Fruit fly (Drosophila melanogaster) whole organism, embryonic: ENCODE results near the gene POLDIP2.
A peak's percentile ranks its signal among the peaks of the same experiment; 100 is the strongest.

Experiments used
- BEAF-32 ChIP-seq: fragments of 200-800 bp; sonication (Bioruptor generic); optimal IDR thresholded peaks from 3 replicates; lab custom pipeline; 2017; ENCODE audit warnings: missing biosample characterization, missing genetic modification characterization, mild to moderate bottlenecking, moderate library complexity, missing genetic modification reagents
- CG10274 ChIP-seq: fragments of 200-800 bp; sonication (Bioruptor generic); optimal IDR thresholded peaks from 3 replicates; lab custom pipeline; 2017; ENCODE audit warnings: missing biosample characterization, mild to moderate bottlenecking, missing genetic modification characterization
- CG11696 ChIP-seq: fragments of 200-800 bp; sonication (Bioruptor generic); IDR thresholded peaks from 2 replicates; pipeline ENCODE4 v1.3.6; 2022; ENCODE audit warnings: missing biosample characterization, missing genetic modification characterization
- CG12104 ChIP-seq: fragments of 200-800 bp; sonication (Bioruptor generic); optimal IDR thresholded peaks from 3 replicates; lab custom pipeline; 2016; ENCODE audit warnings: missing biosample characterization, missing genetic modification characterization
- CG12391 ChIP-seq: fragments of 200-800 bp; sonication (Bioruptor generic); optimal IDR thresholded peaks from 3 replicates; lab custom pipeline; 2018; ENCODE audit warnings: missing biosample characterization, mild to moderate bottlenecking, missing genetic modification characterization, moderate library complexity
- CG13894 ChIP-seq: fragments of 200-800 bp; sonication (Bioruptor generic); optimal IDR thresholded peaks from 3 replicates; lab custom pipeline; 2018; ENCODE audit warnings: missing biosample characterization, mild to moderate bottlenecking, missing genetic modification characterization, moderate library complexity
- CG15479 ChIP-seq: fragments of 200-800 bp; sonication (Bioruptor generic); optimal IDR thresholded peaks from 3 replicates; lab custom pipeline; 2019; ENCODE audit warnings: missing biosample characterization, mild to moderate bottlenecking, missing genetic modification characterization, moderate library complexity
- CG16779 ChIP-seq: fragments of 200-800 bp; sonication (Bioruptor generic); IDR thresholded peaks from 2 replicates; pipeline ENCODE4 v1.3.6; 2022; ENCODE audit warnings: missing biosample characterization, missing genetic modification characterization
- CG17361 ChIP-seq: fragments of 200-800 bp; sonication (Bioruptor generic); IDR thresholded peaks from 3 replicates; pipeline ENCODE4 v1.3.6; 2022; ENCODE audit warnings: missing biosample characterization, missing genetic modification characterization
- CG18764 ChIP-seq: fragments of 200-800 bp; sonication (Bioruptor generic); optimal IDR thresholded peaks from 3 replicates; lab custom pipeline; 2016; ENCODE audit warnings: missing biosample characterization, missing genetic modification characterization
- CG2120 ChIP-seq: fragments of 200-800 bp; sonication (Bioruptor generic); optimal IDR thresholded peaks from 3 replicates; lab custom pipeline; 2016; ENCODE audit warnings: missing biosample characterization, missing genetic modification characterization
- CG2678 ChIP-seq: fragments of 200-800 bp; sonication (Bioruptor generic); optimal IDR thresholded peaks from 3 replicates; lab custom pipeline; 2019; ENCODE audit warnings: missing biosample characterization, mild to moderate bottlenecking, missing genetic modification characterization, moderate library complexity
- CG30020 ChIP-seq: fragments of 200-800 bp; optimal IDR thresholded peaks from 2 replicates; lab custom pipeline; 2019; ENCODE audit warnings: missing biosample characterization, mild to moderate bottlenecking, missing genetic modification characterization, moderate library complexity
- CG30431 ChIP-seq: fragments of 200-800 bp; sonication (Bioruptor generic); optimal IDR thresholded peaks from 2 replicates; lab custom pipeline; 2017; ENCODE audit warnings: missing biosample characterization, missing genetic modification characterization
- CG31224 ChIP-seq: fragments of 200-800 bp; sonication (Bioruptor generic); IDR thresholded peaks from 2 replicates; pipeline ENCODE4 v1.3.6; 2022; ENCODE audit warnings: missing biosample characterization, missing genetic modification characterization
- CG33557 ChIP-seq: fragments of 200-800 bp; sonication (Bioruptor generic); optimal IDR thresholded peaks from 2 replicates; lab custom pipeline; 2019; ENCODE audit warnings: missing biosample characterization, mild to moderate bottlenecking, missing genetic modification characterization, moderate library complexity
- CG4617 ChIP-seq: fragments of 200-800 bp; sonication (Bioruptor generic); optimal IDR thresholded peaks from 3 replicates; lab custom pipeline; 2016; ENCODE audit warnings: missing biosample characterization, missing genetic modification characterization, borderline replicate concordance
- CG6683 ChIP-seq: fragments of 200-800 bp; sonication (Bioruptor generic); optimal IDR thresholded peaks from 2 replicates; lab custom pipeline; 2017; ENCODE audit warnings: missing biosample characterization, mild to moderate bottlenecking, missing genetic modification characterization, missing genetic modification reagents
- CG7987 ChIP-seq: fragments of 200-800 bp; sonication (Bioruptor generic); optimal IDR thresholded peaks from 2 replicates; lab custom pipeline; 2018; ENCODE audit warnings: missing biosample characterization, mild to moderate bottlenecking, missing genetic modification characterization, moderate library complexity
- CG8924 ChIP-seq: fragments of 200-800 bp; optimal IDR thresholded peaks from 3 replicates; lab custom pipeline; 2019; ENCODE audit warnings: missing biosample characterization, mild to moderate bottlenecking, missing genetic modification characterization, moderate library complexity
- CG9932 ChIP-seq: fragments of 200-800 bp; sonication (Bioruptor generic); IDR thresholded peaks from 2 replicates; pipeline ENCODE4 v1.3.6; 2022; ENCODE audit warnings: missing biosample characterization, missing genetic modification characterization
- D19B ChIP-seq: fragments of 200-800 bp; sonication (Bioruptor generic); optimal IDR thresholded peaks from 2 replicates; lab custom pipeline; 2017; ENCODE audit warnings: missing biosample characterization, mild to moderate bottlenecking, missing genetic modification characterization
- Hr3 ChIP-seq: fragments of 200-800 bp; sonication (Bioruptor generic); optimal IDR thresholded peaks from 3 replicates; lab custom pipeline; 2016; ENCODE audit warnings: missing biosample characterization, missing genetic modification characterization
- Hr51 ChIP-seq, 2 experiments: fragments of 200-800 bp; sonication (Bioruptor generic); optimal IDR thresholded peaks; 2 replicates in 1 of 2; 3 replicates in 1 of 2; lab custom pipeline; 2016 to 2018; ENCODE audit warnings: missing biosample characterization in 2 of 2, missing genetic modification characterization in 2 of 2, mild to moderate bottlenecking in 1 of 2, moderate library complexity in 1 of 2
- Hr78 ChIP-seq, 2 experiments: fragments of 200-800 bp in 1 of 2; fragments of >200 bp in 1 of 2; sonication (Bioruptor generic) in 1 of 2; optimal IDR thresholded peaks; 2 replicates each; lab custom pipeline; 2017 to 2019; ENCODE audit warnings: missing biosample characterization in 2 of 2, missing genetic modification characterization in 2 of 2, mild to moderate bottlenecking in 1 of 2, moderate library complexity in 1 of 2
- Myb ChIP-seq: fragments of 200-800 bp; sonication (Bioruptor generic); optimal IDR thresholded peaks from 2 replicates; lab custom pipeline; 2016; ENCODE audit warnings: missing biosample characterization, missing genetic modification characterization
- NFAT ChIP-seq: fragments of 200-800 bp; sonication (Bioruptor generic); IDR thresholded peaks from 2 replicates; pipeline ENCODE4 v1.3.6; 2022; ENCODE audit warnings: missing biosample characterization, missing genetic modification characterization
- Oli ChIP-seq: fragments of 200-800 bp; sonication (Bioruptor generic); optimal IDR thresholded peaks from 2 replicates; lab custom pipeline; 2018; ENCODE audit warnings: missing biosample characterization, mild to moderate bottlenecking, missing genetic modification characterization, moderate library complexity
- Optix ChIP-seq: fragments of 200-800 bp; sonication (Bioruptor generic); IDR thresholded peaks from 3 replicates; pipeline ENCODE4 v1.3.6; 2022; ENCODE audit warnings: missing biosample characterization, missing genetic modification characterization
- Scr ChIP-seq: fragments of 200-800 bp; sonication (Bioruptor generic); IDR thresholded peaks from 2 replicates; pipeline ENCODE4 v1.3.6; 2022; ENCODE audit warnings: missing biosample characterization, missing genetic modification characterization; ENCODE audit not compliant: partially characterized antibody
- Sry-δ ChIP-seq: fragments of 200-800 bp; sonication (Bioruptor generic); optimal IDR thresholded peaks from 2 replicates; lab custom pipeline; 2016; ENCODE audit warnings: missing biosample characterization, missing genetic modification characterization
- ci ChIP-seq: fragments of 200-800 bp; sonication (Bioruptor generic); IDR thresholded peaks from 3 replicates; pipeline ENCODE4 v1.3.6; 2022; ENCODE audit warnings: missing biosample characterization, missing genetic modification characterization
- gcm2 ChIP-seq: fragments of 200-800 bp; sonication (Bioruptor generic); optimal IDR thresholded peaks from 2 replicates; lab custom pipeline; 2016; ENCODE audit warnings: missing biosample characterization, missing genetic modification characterization
- gt ChIP-seq: fragments of 200-800 bp; sonication (Bioruptor generic); IDR thresholded peaks from 2 replicates; pipeline ENCODE4 v1.3.6; 2022; ENCODE audit warnings: missing biosample characterization, missing genetic modification characterization
- hbn ChIP-seq: fragments of 200-800 bp; sonication (Bioruptor generic); IDR thresholded peaks from 2 replicates; pipeline ENCODE4 v1.3.6; 2022; ENCODE audit warnings: missing biosample characterization, missing genetic modification characterization; ENCODE audit not compliant: partially characterized antibody
- kah ChIP-seq: fragments of 200-800 bp; sonication (Bioruptor generic); optimal IDR thresholded peaks from 2 replicates; lab custom pipeline; 2018; ENCODE audit warnings: missing biosample characterization, mild to moderate bottlenecking, missing genetic modification characterization
- klu ChIP-seq: fragments of 200-800 bp; sonication (Bioruptor generic); IDR thresholded peaks from 2 replicates; pipeline ENCODE4 v1.3.6; 2022; ENCODE audit warnings: missing biosample characterization, missing genetic modification characterization
- nerfin-1 ChIP-seq: fragments of 200-800 bp; sonication (Bioruptor generic); optimal IDR thresholded peaks from 3 replicates; lab custom pipeline; 2019; ENCODE audit warnings: missing biosample characterization, mild to moderate bottlenecking, missing genetic modification characterization, moderate library complexity
- oc ChIP-seq: fragments of 200-800 bp; sonication (Bioruptor generic); optimal IDR thresholded peaks from 2 replicates; lab custom pipeline; 2018; ENCODE audit warnings: missing biosample characterization, mild to moderate bottlenecking, missing genetic modification characterization, moderate library complexity
- onecut ChIP-seq: fragments of 200-800 bp; sonication (Bioruptor generic); IDR thresholded peaks from 2 replicates; pipeline ENCODE4 v1.3.6; 2022; ENCODE audit warnings: missing biosample characterization, missing genetic modification characterization
- pfk ChIP-seq: fragments of 200-800 bp; sonication (Bioruptor generic); optimal IDR thresholded peaks from 2 replicates; lab custom pipeline; 2018; ENCODE audit warnings: missing biosample characterization, mild to moderate bottlenecking, missing genetic modification characterization, moderate library complexity
- seq ChIP-seq: fragments of 200-800 bp; sonication (Bioruptor generic); IDR thresholded peaks from 2 replicates; pipeline ENCODE4 v1.3.6; 2022; ENCODE audit warnings: missing biosample characterization, missing genetic modification characterization
- shn ChIP-seq: fragments of 200-800 bp; sonication (Bioruptor generic); optimal IDR thresholded peaks from 3 replicates; lab custom pipeline; 2016; ENCODE audit warnings: missing biosample characterization, missing genetic modification characterization
- so ChIP-seq: fragments of 200-800 bp; sonication (Bioruptor generic); IDR thresholded peaks from 3 replicates; pipeline ENCODE4 v1.3.6; 2022; ENCODE audit warnings: missing biosample characterization, missing genetic modification characterization
- sob ChIP-seq: fragments of 200-800 bp; sonication (Bioruptor generic); IDR thresholded peaks from 2 replicates; pipeline ENCODE4 v1.3.6; 2022; ENCODE audit warnings: missing biosample characterization, missing genetic modification characterization
- tgo ChIP-seq: fragments of 200-800 bp; sonication (Bioruptor generic); IDR thresholded peaks from 3 replicates; pipeline ENCODE4 v1.3.6; 2022; ENCODE audit warnings: missing biosample characterization, missing genetic modification characterization
- twi ChIP-seq: fragments of 200-800 bp; optimal IDR thresholded peaks from 2 replicates; lab custom pipeline; 2019; ENCODE audit warnings: missing biosample characterization, mild to moderate bottlenecking, missing genetic modification characterization, moderate library complexity
- wor ChIP-seq: fragments of 200-800 bp; sonication (Bioruptor generic); IDR thresholded peaks from 2 replicates; pipeline ENCODE4 v1.3.6; 2022; ENCODE audit warnings: missing biosample characterization, missing genetic modification characterization

Gene POLDIP2

DNA sequence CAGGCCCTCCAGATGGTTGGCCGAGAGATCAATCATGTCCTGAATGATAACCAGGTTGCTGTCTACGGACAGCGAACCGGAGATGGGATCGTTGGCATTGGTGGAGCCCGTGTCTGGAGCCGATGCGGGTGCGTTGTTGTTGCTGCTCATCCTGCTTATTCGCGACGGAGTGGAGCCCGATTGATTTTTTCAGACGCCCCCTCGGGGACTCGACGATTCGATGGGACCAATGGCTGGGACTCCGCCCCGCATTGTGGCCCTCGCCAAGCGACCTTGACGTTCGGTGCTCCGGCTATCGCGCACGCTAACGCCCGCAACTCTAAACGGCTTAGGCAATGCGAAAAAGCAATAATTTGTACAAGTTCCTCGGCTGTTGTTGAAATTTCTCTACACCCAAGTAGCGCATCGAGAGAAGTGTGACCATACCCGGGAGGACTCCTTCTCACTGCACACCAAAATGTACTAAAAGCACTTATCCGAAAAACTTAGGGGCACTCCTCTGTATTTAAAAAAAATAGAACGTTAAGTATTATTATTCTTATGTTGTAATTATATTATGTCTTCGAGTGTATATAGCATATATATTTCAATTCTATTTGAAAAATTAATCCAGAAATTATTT is 16.0 kb downstream of the POLDIP2 start, which contains the start of gene ksr (continued):
- TF ChIP-seq CG9932 (peak; percentile 19; the same call in 1 of the 2 replicates), CG17361 (GFP tag; lab: Robert Waterston, UW) (no peak; the same call in 2 of the 3 replicates), Scr (GFP tag; lab: Robert Waterston, UW) (0 out of 2 replicates have a peak, but pooled peaks have one; percentile 11), seq (GFP tag; lab: Robert Waterston, UW) (no peak), CG12391 (tag; lab: Kevin White, UChicago) (peak; percentile 60), CG12104 (GFP tag; lab: Kevin White, UChicago) (no peak), CG4617 (peak; percentile 80), gcm2 (GFP tag; lab: Kevin White, UChicago) (no peak), CG30020 (peak; percentile 70), Hr78 (GFP tag; optimal IDR thresholded peaks at IDR 0.05; lab: Kevin White, UChicago) (no peak), klu (no peak)

DNA sequence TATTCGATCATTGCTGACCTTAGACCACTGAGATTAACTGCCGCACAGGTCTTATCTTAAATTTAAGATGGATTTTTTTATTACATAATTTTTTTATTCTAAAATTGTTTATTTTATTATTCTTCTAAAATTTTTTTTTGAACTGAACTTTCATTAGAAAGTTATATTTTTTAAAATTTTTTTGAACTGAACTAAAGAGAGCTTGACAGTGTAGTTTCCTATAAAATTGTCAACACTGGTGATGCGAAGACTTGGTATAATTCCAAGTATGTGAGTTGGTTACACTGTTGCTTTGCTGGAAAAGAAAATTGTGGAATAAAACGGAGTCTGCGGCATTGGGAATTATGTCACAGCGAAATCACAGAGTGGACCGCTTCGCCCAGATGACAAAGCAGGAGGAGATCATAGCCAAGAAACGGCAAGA is 17.7 kb downstream of the POLDIP2 start, which contains the start of gene CG31550:
Gene CG31550, plus strand, starts transcription at position 249 of the 424 bp plus-strand sequence.
- no peak for TF ChIP-seq CG15479
- TF ChIP-seq Hr51 (GFP tag; optimal IDR thresholded peaks at IDR 0.05; lab: Kevin White, UChicago) = peak; percentile 53 to 72
- peak; percentile 25 for TF ChIP-seq CG7987 (GFP tag; lab: Kevin White, UChicago)
- peak; percentile 43; the same call in 1 of the 2 replicates for TF ChIP-seq wor (GFP tag; lab: Robert Waterston, UW)
- peak; percentile 37 for TF ChIP-seq twi (tag; lab: Kevin White, UChicago)
- TF ChIP-seq CG16779 (GFP tag; lab: Robert Waterston, UW) = no peak
- TF ChIP-seq Myb (GFP tag; lab: Kevin White, UChicago) = peak; percentile 42
- peak; percentile 71 for TF ChIP-seq CG31224 (GFP tag; lab: Robert Waterston, UW)
- peak; percentile 82 for TF ChIP-seq CG12391 (tag; lab: Kevin White, UChicago)
- TF ChIP-seq CG30431 (GFP tag; lab: Kevin White, UChicago) = no peak
- no peak; the same call in 1 of the 2 replicates for TF ChIP-seq gt (GFP tag; lab: Robert Waterston, UW)
- no peak for TF ChIP-seq pfk (GFP tag; lab: Kevin White, UChicago)
- no peak for TF ChIP-seq hbn (GFP tag; lab: Robert Waterston, UW)
- peak; percentile 60 for TF ChIP-seq nerfin-1 (tag; lab: Kevin White, UChicago)
- TF ChIP-seq Hr3 (GFP tag; lab: Kevin White, UChicago) = peak; percentile 74
- peak; percentile 85 for TF ChIP-seq tgo (GFP tag; lab: Robert Waterston, UW)
- no peak; the same call in 1 of the 3 replicates for TF ChIP-seq CG17361 (GFP tag; lab: Robert Waterston, UW)
- peak; percentile 78 for TF ChIP-seq CG2120 (GFP tag; lab: Kevin White, UChicago)
- TF ChIP-seq sob (GFP tag; lab: Robert Waterston, UW) = peak; percentile 84
- no peak for TF ChIP-seq CG11696 (GFP tag; lab: Robert Waterston, UW)
- TF ChIP-seq CG10274 (GFP tag; lab: Kevin White, UChicago) = no peak
- peak; percentile 82 for TF ChIP-seq CG2678 (tag; lab: Kevin White, UChicago)
- TF ChIP-seq onecut = 0 out of 2 replicates have a peak, but pooled peaks have one; percentile 30
- TF ChIP-seq so (GFP tag; lab: Robert Waterston, UW) = no peak
- TF ChIP-seq CG33557 (GFP tag; lab: Kevin White, UChicago) = no peak
- TF ChIP-seq Oli (tag; lab: Kevin White, UChicago) = peak; percentile 43
- TF ChIP-seq Sry-δ (GFP tag; lab: Kevin White, UChicago) = no peak
- no peak for TF ChIP-seq BEAF-32 (GFP tag; lab: Kevin White, UChicago)
- peak; percentile 82 for TF ChIP-seq NFAT (GFP tag; lab: Robert Waterston, UW)
- TF ChIP-seq kah (GFP tag; lab: Kevin White, UChicago) = no peak
- TF ChIP-seq Optix (GFP tag; lab: Robert Waterston, UW) = no peak
- peak; percentile 74 for TF ChIP-seq CG8924
- peak; percentile 25 for TF ChIP-seq oc (tag; lab: Kevin White, UChicago)
- peak; percentile 57 for TF ChIP-seq CG18764 (GFP tag; lab: Kevin White, UChicago)
- peak; percentile 76 for TF ChIP-seq ci
- no peak for TF ChIP-seq CG6683 (GFP tag; lab: Kevin White, UChicago)
- peak; percentile 45 for TF ChIP-seq shn (GFP tag; lab: Kevin White, UChicago)
- no peak for TF ChIP-seq CG13894 (tag; lab: Kevin White, UChicago)
- peak; percentile 45 for TF ChIP-seq D19B (GFP tag; lab: Kevin White, UChicago)
